Worm (Caenorhabditis elegans): ENCODE data around the gene T15B12.2.

T15B12.2 gene

DNA sequence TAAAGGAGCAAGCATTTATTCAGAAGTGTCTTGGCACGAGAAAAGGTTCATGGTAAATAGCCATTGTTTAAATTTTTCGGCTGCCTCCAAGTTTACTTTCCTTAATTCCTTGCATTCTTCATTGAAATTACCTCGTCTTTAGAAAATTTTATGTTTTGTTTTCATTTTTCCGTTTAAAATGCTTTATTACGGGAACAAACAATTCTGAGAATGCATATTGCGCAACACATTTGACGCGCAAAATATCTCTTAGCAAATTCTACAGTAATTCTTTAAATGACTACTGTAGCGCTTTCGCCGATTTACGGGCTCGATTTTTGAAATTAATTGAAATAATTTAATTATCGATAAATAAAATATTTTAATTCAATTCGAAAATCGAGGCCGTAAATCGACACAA, 42.9 kb upstream of the T15B12.2 start:
- TF ChIP-seq nhr-80 (tag; optimal IDR thresholded peaks at IDR 0.05) (no peak), snpc-3.4 (tag; optimal IDR thresholded peaks at IDR 0.05) (no peak), Y53G8AR.9 (GFP tag; conservative IDR thresholded peaks at IDR 0.05) (no peak), B0336.3 (GFP tag; IDR thresholded peaks at IDR 0.05) (no peak), Y67H2A.10 (GFP tag; conservative IDR thresholded peaks at IDR 0.05) (no peak), mxl-1 (tag; optimal IDR thresholded peaks at IDR 0.05) (no peak), nfya-2 (GFP tag; IDR thresholded peaks at IDR 0.05) (no peak), ekl-4 (GFP tag; IDR thresholded peaks at IDR 0.05) (no peak), Y79H2A.3 (GFP tag; conservative IDR thresholded peaks at IDR 0.05) (no peak), chd-7 (tag; optimal IDR thresholded peaks at IDR 0.05) (no peak), egrh-3 (GFP tag; IDR thresholded peaks at IDR 0.05) (no peak), mes-4 (tag; optimal IDR thresholded peaks at IDR 0.05) (no peak), tbp1 (GFP tag; optimal IDR thresholded peaks at IDR 0.05) (no peak), xnd-1 (tag; optimal IDR thresholded peaks at IDR 0.05) (no peak), atf-7 (tag; optimal IDR thresholded peaks at IDR 0.05) (no peak), die-1 (tag; optimal IDR thresholded peaks at IDR 0.05) (no peak), B0261.1 (tag; optimal IDR thresholded peaks at IDR 0.05) (no peak)

DNA sequence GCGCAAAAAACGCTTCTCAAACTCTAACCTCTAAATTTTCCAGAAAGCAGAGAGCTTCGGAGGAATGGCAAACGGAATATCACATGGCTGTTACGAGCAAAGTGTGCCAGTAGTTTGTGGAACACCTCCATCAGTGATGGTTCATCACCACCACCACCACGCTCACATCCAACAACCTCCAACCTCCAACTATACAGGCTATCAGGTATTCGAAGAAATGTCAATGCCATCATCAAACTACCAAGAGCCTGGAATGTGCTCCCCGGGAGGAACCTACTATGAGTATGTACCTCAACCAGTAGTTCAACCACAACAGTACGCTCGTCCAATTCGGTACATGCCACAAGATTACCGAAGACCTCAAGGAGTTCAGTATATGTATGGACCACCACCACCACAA, 41.9 kb upstream of the T15B12.2 start:
- TF ChIP-seq snpc-1.1 (tag; optimal IDR thresholded peaks at IDR 0.05; ENCODE audit: insufficient read depth) (no peak), nfyb-1 (GFP tag; IDR thresholded peaks at IDR 0.05) (no peak), lir-1 (GFP tag; conservative IDR thresholded peaks at IDR 0.05) (no peak), egl-18 (GFP tag; IDR thresholded peaks at IDR 0.05) (no peak), F49E8.2 (tag; optimal IDR thresholded peaks at IDR 0.05; ENCODE audit: insufficient read depth) (no peak), madf-8 (GFP tag; conservative IDR thresholded peaks at IDR 0.05) (no peak), attf-5 (GFP tag; optimal IDR thresholded peaks at IDR 0.05) (no peak), die-1 (tag; optimal IDR thresholded peaks at IDR 0.05) (no peak), ceh-79 (tag; optimal IDR thresholded peaks at IDR 0.05) (no peak), ceh-40 (GFP tag; IDR thresholded peaks at IDR 0.05) (no peak), Y95B8A.8 (GFP tag; IDR thresholded peaks at IDR 0.05) (no peak)

DNA sequence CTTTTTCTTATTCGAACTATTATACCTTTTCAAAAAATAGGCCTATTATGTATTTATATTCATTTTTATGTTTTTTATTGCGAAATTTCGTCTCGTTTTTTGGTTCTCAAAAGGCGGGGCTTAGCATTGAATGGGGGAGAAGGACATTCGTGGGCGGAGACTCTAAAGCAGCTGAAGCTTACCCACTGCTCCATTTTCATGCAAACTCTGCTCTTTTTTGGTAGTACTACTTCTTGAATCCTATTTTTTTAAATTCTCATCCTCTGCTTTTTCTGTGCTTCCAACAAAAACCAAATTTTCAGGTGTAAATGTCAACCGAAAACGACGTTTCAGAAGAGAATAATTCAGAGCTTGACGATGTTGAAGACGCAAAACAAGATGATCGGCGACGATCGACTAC, 39.7 kb upstream of the T15B12.2 start, which contains the start of gene ZK121.2:
ZK121.2 (plus strand) TSS at position 301 of the 400 bp plus-strand sequence.
- TF ChIP-seq mcd-1 (GFP tag; IDR thresholded peaks at IDR 0.05) (no peak), die-1 (tag; optimal IDR thresholded peaks at IDR 0.05) (no peak), cebp-1 (GFP tag; IDR thresholded peaks at IDR 0.05) (no peak), cebp-1 (tag; optimal IDR thresholded peaks at IDR 0.05) (peak; percentile 49), B0336.3 (GFP tag; IDR thresholded peaks at IDR 0.05) (no peak), hlh-26 (GFP tag; conservative IDR thresholded peaks at IDR 0.05) (no peak), snpc-3.4 (tag; optimal IDR thresholded peaks at IDR 0.05) (no peak)

DNA sequence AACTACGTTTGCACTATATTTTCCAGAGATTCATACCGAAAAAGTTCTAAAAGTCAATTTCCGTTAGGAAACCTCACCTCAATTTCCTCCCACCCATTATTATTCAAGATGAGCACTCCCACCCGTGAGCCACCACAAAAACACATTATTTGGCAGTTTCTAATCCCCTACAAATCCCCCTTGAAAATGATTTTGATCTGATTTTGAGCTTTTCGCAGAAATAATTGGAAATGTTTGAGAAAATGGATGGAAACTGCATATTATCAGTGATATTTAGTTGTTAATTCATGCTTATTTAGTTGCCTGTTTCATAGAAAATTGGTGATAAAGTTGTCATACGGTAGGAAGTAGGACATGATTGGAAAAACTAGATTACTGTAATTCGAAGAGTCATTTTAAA, 38.8 kb upstream of the T15B12.2 start:
- TF ChIP-seq rcor-1 (GFP tag; IDR thresholded peaks at IDR 0.05), result no peak
- no peak for TF ChIP-seq nhr-27 (tag; optimal IDR thresholded peaks at IDR 0.05)
- no peak for TF ChIP-seq F23B12.7 (tag; optimal IDR thresholded peaks at IDR 0.05; ENCODE audit: insufficient read depth)
- TF ChIP-seq ceh-27 (GFP tag; optimal IDR thresholded peaks at IDR 0.05), result no peak
- no peak for TF ChIP-seq gei-17 (GFP tag; optimal IDR thresholded peaks at IDR 0.05)
- TF ChIP-seq lin-40 (tag; optimal IDR thresholded peaks at IDR 0.05), result no peak
- TF ChIP-seq tbp1 (GFP tag; optimal IDR thresholded peaks at IDR 0.05), result no peak
- no peak for TF ChIP-seq nfyb-1 (GFP tag; IDR thresholded peaks at IDR 0.05)
- no peak for TF ChIP-seq madf-8 (GFP tag; conservative IDR thresholded peaks at IDR 0.05)
- no peak for TF ChIP-seq ceh-79 (tag; optimal IDR thresholded peaks at IDR 0.05)
